Worm (Caenorhabditis elegans): ENCODE data around the gene npp-16.

ce11 chrIII:11871617-11872016, 44.1 kb upstream of the npp-16 start:
- TF ChIP-seq pha-4 (tag; optimal IDR thresholded peaks at IDR 0.05) (no peak), nhr-237 (tag; optimal IDR thresholded peaks at IDR 0.05) (no peak), bed-3 (GFP tag; optimal IDR thresholded peaks at IDR 0.05) (no peak), snpc-4 (tag; optimal IDR thresholded peaks at IDR 0.05) (no peak), ztf-11 (tag; optimal IDR thresholded peaks at IDR 0.05) (no peak), unc-62 (GFP tag; optimal IDR thresholded peaks at IDR 0.05) (no peak), nhr-12 (tag; optimal IDR thresholded peaks at IDR 0.05) (no peak), mep-1 (tag; optimal IDR thresholded peaks at IDR 0.05) (no peak), lin-13 (tag; optimal IDR thresholded peaks at IDR 0.05) (no peak), tbx-8 (GFP tag; optimal IDR thresholded peaks at IDR 0.05) (no peak), unc-39 (tag; optimal IDR thresholded peaks at IDR 0.05) (no peak), blmp-1 (tag; optimal IDR thresholded peaks at IDR 0.05) (no peak), elt-1 (tag; optimal IDR thresholded peaks at IDR 0.05; ENCODE audit: borderline replicate concordance, insufficient read depth) (no peak)

All from whole organism, mixed stage, embryonic.